Fruit fly (Drosophila melanogaster) whole organism, embryonic: ENCODE results near the gene Tg.

Source experiments
- Blimp-1 ChIP-seq: fragments of 200-800 bp; sonication (Bioruptor generic); optimal IDR thresholded peaks from 3 replicates; lab custom pipeline; 2018; ENCODE audit warnings: missing biosample characterization, missing genetic modification characterization, mild to moderate bottlenecking, moderate library complexity, missing genetic modification reagents
- C15 ChIP-seq: fragments of 200-800 bp; sonication (Bioruptor generic); IDR thresholded peaks from 3 replicates; pipeline ENCODE4 v1.3.6; 2022; ENCODE audit warnings: missing biosample characterization, missing genetic modification characterization
- CG10565 ChIP-seq: fragments of 200-800 bp; sonication (Bioruptor generic); optimal IDR thresholded peaks from 3 replicates; lab custom pipeline; 2016; ENCODE audit warnings: missing biosample characterization, mild to moderate bottlenecking, missing genetic modification characterization
- CG11247 ChIP-seq: fragments of 200-800 bp; sonication (Bioruptor generic); IDR thresholded peaks from 2 replicates; pipeline ENCODE4 v1.3.6; 2022; ENCODE audit warnings: missing biosample characterization, missing genetic modification characterization
- CG12744 ChIP-seq: fragments of 200-800 bp; sonication (Bioruptor generic); optimal IDR thresholded peaks from 2 replicates; lab custom pipeline; 2016; ENCODE audit warnings: missing biosample characterization, missing genetic modification characterization
- CG14860 ChIP-seq: fragments of 200-800 bp; sonication (Bioruptor generic); IDR thresholded peaks from 3 replicates; pipeline ENCODE4 v1.3.6; 2022; ENCODE audit warnings: missing biosample characterization, missing genetic modification characterization; ENCODE audit not compliant: partially characterized antibody
- CG1602 ChIP-seq: fragments of 200-800 bp; sonication (Bioruptor generic); optimal IDR thresholded peaks from 3 replicates; lab custom pipeline; 2016; ENCODE audit warnings: missing biosample characterization, missing genetic modification characterization
- CG16779 ChIP-seq: fragments of 200-800 bp; sonication (Bioruptor generic); IDR thresholded peaks from 2 replicates; pipeline ENCODE4 v1.3.6; 2022; ENCODE audit warnings: missing biosample characterization, missing genetic modification characterization
- CG17385 ChIP-seq: fragments of 200-800 bp; sonication (Bioruptor generic); optimal IDR thresholded peaks from 3 replicates; lab custom pipeline; 2018; ENCODE audit warnings: missing biosample characterization, mild to moderate bottlenecking, missing genetic modification characterization
- CG1792 ChIP-seq: fragments of 200-800 bp; sonication (Bioruptor generic); optimal IDR thresholded peaks from 2 replicates; lab custom pipeline; 2016; ENCODE audit warnings: missing biosample characterization, missing genetic modification characterization
- CG1832 ChIP-seq: fragments of 200-800 bp; sonication (Bioruptor generic); optimal IDR thresholded peaks from 2 replicates; lab custom pipeline; 2017; ENCODE audit warnings: missing biosample characterization, mild to moderate bottlenecking, missing genetic modification characterization, inconsistent platforms
- CG2116 ChIP-seq: fragments of 200-800 bp; sonication (Bioruptor generic); optimal IDR thresholded peaks from 3 replicates; lab custom pipeline; 2018; ENCODE audit warnings: missing biosample characterization, mild to moderate bottlenecking, missing genetic modification characterization
- CG2712 ChIP-seq: fragments of 200-800 bp; optimal IDR thresholded peaks from 3 replicates; lab custom pipeline; 2019; ENCODE audit warnings: missing biosample characterization, mild to moderate bottlenecking, missing genetic modification characterization, moderate library complexity
- CG43689 ChIP-seq: fragments of 200-800 bp; sonication (Bioruptor generic); IDR thresholded peaks from 2 replicates; pipeline ENCODE4 v1.3.6; 2022; ENCODE audit warnings: missing biosample characterization, missing genetic modification characterization
- CG6791 ChIP-seq: fragments of 200-800 bp; sonication (Bioruptor generic); IDR thresholded peaks from 3 replicates; pipeline ENCODE4 v1.3.6; 2022; ENCODE audit warnings: missing biosample characterization, missing genetic modification characterization; ENCODE audit not compliant: partially characterized antibody
- CG9797 ChIP-seq: fragments of 200-800 bp; sonication (Bioruptor generic); optimal IDR thresholded peaks from 3 replicates; lab custom pipeline; 2018; ENCODE audit warnings: missing biosample characterization, mild to moderate bottlenecking, missing genetic modification characterization
- Eip74EF ChIP-seq, 2 experiments: fragments of 200-800 bp in 1 of 2; fragments of >200 bp in 1 of 2; sonication (Bioruptor generic) in 1 of 2; optimal IDR thresholded peaks; 2 replicates each; lab custom pipeline; 2017 to 2019; ENCODE audit warnings: missing biosample characterization in 2 of 2, missing genetic modification characterization in 2 of 2, mild to moderate bottlenecking in 1 of 2, moderate library complexity in 1 of 2
- Fer1 ChIP-seq: fragments of 200-800 bp; sonication (Bioruptor generic); optimal IDR thresholded peaks from 2 replicates; lab custom pipeline; 2017; ENCODE audit warnings: missing biosample characterization, mild to moderate bottlenecking, missing genetic modification characterization
- H2.0 ChIP-seq: fragments of 200-800 bp; sonication (Bioruptor generic); IDR thresholded peaks from 2 replicates; pipeline ENCODE4 v1.3.6; 2022; ENCODE audit warnings: missing biosample characterization, missing genetic modification characterization
- Hr3 ChIP-seq: fragments of 200-800 bp; sonication (Bioruptor generic); optimal IDR thresholded peaks from 3 replicates; lab custom pipeline; 2016; ENCODE audit warnings: missing biosample characterization, missing genetic modification characterization
- Lim3 ChIP-seq: fragments of 200-800 bp; sonication (Bioruptor generic); IDR thresholded peaks from 2 replicates; pipeline ENCODE4 v1.3.6; 2022; ENCODE audit warnings: missing biosample characterization, missing genetic modification characterization
- MBD-R2 ChIP-seq: fragments of 200-800 bp; sonication (Bioruptor generic); IDR thresholded peaks from 2 replicates; pipeline ENCODE4 v1.3.6; 2022; ENCODE audit warnings: missing biosample characterization, missing genetic modification characterization
- MTF-1 ChIP-seq: fragments of 200-800 bp; sonication (Bioruptor generic); optimal IDR thresholded peaks from 2 replicates; lab custom pipeline; 2018; ENCODE audit warnings: missing biosample characterization, mild to moderate bottlenecking, missing genetic modification characterization, borderline replicate concordance
- Nf-YA ChIP-seq: fragments of 200-800 bp; sonication (Bioruptor generic); IDR thresholded peaks from 2 replicates; pipeline ENCODE4 v1.3.6; 2022; ENCODE audit warnings: missing biosample characterization, missing genetic modification characterization
- Sin3A ChIP-seq: fragments of >200 bp; optimal IDR thresholded peaks from 2 replicates; lab custom pipeline; 2018
- Sox100B ChIP-seq: fragments of 200-800 bp; sonication (Bioruptor generic); optimal IDR thresholded peaks from 3 replicates; lab custom pipeline; 2018; ENCODE audit warnings: missing biosample characterization, mild to moderate bottlenecking, missing genetic modification characterization
- Sox102F ChIP-seq: fragments of 200-800 bp; sonication (Bioruptor generic); optimal IDR thresholded peaks from 2 replicates; lab custom pipeline; 2018; ENCODE audit warnings: missing biosample characterization, mild to moderate bottlenecking, missing genetic modification characterization, moderate library complexity
- Vsx1 ChIP-seq: fragments of 200-800 bp; sonication (Bioruptor generic); optimal IDR thresholded peaks from 2 replicates; lab custom pipeline; 2017; ENCODE audit warnings: missing biosample characterization, mild to moderate bottlenecking, missing genetic modification characterization, missing genetic modification reagents
- ab ChIP-seq: fragments of 200-800 bp; sonication (Bioruptor generic); optimal IDR thresholded peaks from 2 replicates; lab custom pipeline; 2016; ENCODE audit warnings: missing biosample characterization, missing genetic modification characterization
- cas ChIP-seq: fragments of 200-800 bp; sonication (Bioruptor generic); IDR thresholded peaks from 2 replicates; pipeline ENCODE4 v1.3.6; 2022; ENCODE audit warnings: missing biosample characterization, missing genetic modification characterization
- danr ChIP-seq: fragments of 200-800 bp; sonication (Bioruptor generic); IDR thresholded peaks from 2 replicates; pipeline ENCODE4 v1.3.6; 2022; ENCODE audit warnings: missing biosample characterization, missing genetic modification characterization
- disco-r ChIP-seq: fragments of 200-800 bp; sonication (Bioruptor generic); optimal IDR thresholded peaks from 2 replicates; lab custom pipeline; 2016; ENCODE audit warnings: missing biosample characterization, missing genetic modification characterization
- dmrt99B ChIP-seq: fragments of 200-800 bp; sonication (Bioruptor generic); optimal IDR thresholded peaks from 2 replicates; lab custom pipeline; 2018; ENCODE audit warnings: missing biosample characterization, mild to moderate bottlenecking, missing genetic modification characterization, moderate library complexity
- dysf ChIP-seq: fragments of 200-800 bp; sonication (Bioruptor generic); IDR thresholded peaks from 3 replicates; pipeline ENCODE4 v1.3.6; 2022; ENCODE audit warnings: missing biosample characterization, missing genetic modification characterization
- fd102C ChIP-seq: fragments of 200-800 bp; sonication (Bioruptor generic); optimal IDR thresholded peaks from 2 replicates; lab custom pipeline; 2018; ENCODE audit warnings: missing biosample characterization, mild to moderate bottlenecking, missing genetic modification characterization, moderate library complexity
- fu2 ChIP-seq: fragments of 200-800 bp; sonication (Bioruptor generic); optimal IDR thresholded peaks from 2 replicates; lab custom pipeline; 2016; ENCODE audit warnings: missing biosample characterization, missing genetic modification characterization
- gcm ChIP-seq: fragments of 200-800 bp; sonication (Bioruptor generic); optimal IDR thresholded peaks from 2 replicates; lab custom pipeline; 2019; ENCODE audit warnings: missing biosample characterization, mild to moderate bottlenecking, missing genetic modification characterization, moderate library complexity
- gt ChIP-seq: fragments of 200-800 bp; sonication (Bioruptor generic); IDR thresholded peaks from 2 replicates; pipeline ENCODE4 v1.3.6; 2022; ENCODE audit warnings: missing biosample characterization, missing genetic modification characterization
- hbn ChIP-seq: fragments of 200-800 bp; sonication (Bioruptor generic); IDR thresholded peaks from 2 replicates; pipeline ENCODE4 v1.3.6; 2022; ENCODE audit warnings: missing biosample characterization, missing genetic modification characterization; ENCODE audit not compliant: partially characterized antibody
- onecut ChIP-seq: fragments of 200-800 bp; sonication (Bioruptor generic); IDR thresholded peaks from 2 replicates; pipeline ENCODE4 v1.3.6; 2022; ENCODE audit warnings: missing biosample characterization, missing genetic modification characterization
- org-1 ChIP-seq: fragments of 200-800 bp; sonication (Bioruptor generic); optimal IDR thresholded peaks from 2 replicates; lab custom pipeline; 2017; ENCODE audit warnings: missing biosample characterization, missing genetic modification characterization
- otp ChIP-seq: fragments of 200-800 bp; sonication (Bioruptor generic); IDR thresholded peaks from 3 replicates; pipeline ENCODE4, ENCODE4 v1.3.6; 2022; ENCODE audit warnings: missing biosample characterization, missing genetic modification characterization
- phol ChIP-seq: fragments of 200-800 bp; sonication (Bioruptor generic); optimal IDR thresholded peaks from 3 replicates; lab custom pipeline; 2018; ENCODE audit warnings: missing biosample characterization, mild to moderate bottlenecking, missing genetic modification characterization, moderate library complexity
- row ChIP-seq: fragments of 200-800 bp; sonication (Bioruptor generic); IDR thresholded peaks from 3 replicates; pipeline ENCODE4 v1.3.6; 2022; ENCODE audit warnings: missing biosample characterization, missing genetic modification characterization
- stc ChIP-seq: fragments of 200-800 bp; sonication (Bioruptor generic); IDR thresholded peaks from 2 replicates; pipeline ENCODE4 v1.3.6; 2022; ENCODE audit warnings: missing biosample characterization, missing genetic modification characterization
- sug ChIP-seq: fragments of 200-800 bp; optimal IDR thresholded peaks from 2 replicates; lab custom pipeline; 2019; ENCODE audit warnings: missing biosample characterization, mild to moderate bottlenecking, missing genetic modification characterization, moderate library complexity
- twi ChIP-seq: fragments of 200-800 bp; optimal IDR thresholded peaks from 2 replicates; lab custom pipeline; 2019; ENCODE audit warnings: missing biosample characterization, mild to moderate bottlenecking, missing genetic modification characterization, moderate library complexity
- tx ChIP-seq: fragments of 200-800 bp; sonication (Bioruptor generic); optimal IDR thresholded peaks from 2 replicates; lab custom pipeline; 2016; ENCODE audit warnings: missing biosample characterization, missing genetic modification characterization
- zen2 ChIP-seq: fragments of 200-800 bp; sonication (Bioruptor generic); IDR thresholded peaks from 3 replicates; pipeline ENCODE4 v1.3.6; 2022; ENCODE audit warnings: missing biosample characterization, missing genetic modification characterization; ENCODE audit not compliant: partially characterized antibody

Tg gene

DNA sequence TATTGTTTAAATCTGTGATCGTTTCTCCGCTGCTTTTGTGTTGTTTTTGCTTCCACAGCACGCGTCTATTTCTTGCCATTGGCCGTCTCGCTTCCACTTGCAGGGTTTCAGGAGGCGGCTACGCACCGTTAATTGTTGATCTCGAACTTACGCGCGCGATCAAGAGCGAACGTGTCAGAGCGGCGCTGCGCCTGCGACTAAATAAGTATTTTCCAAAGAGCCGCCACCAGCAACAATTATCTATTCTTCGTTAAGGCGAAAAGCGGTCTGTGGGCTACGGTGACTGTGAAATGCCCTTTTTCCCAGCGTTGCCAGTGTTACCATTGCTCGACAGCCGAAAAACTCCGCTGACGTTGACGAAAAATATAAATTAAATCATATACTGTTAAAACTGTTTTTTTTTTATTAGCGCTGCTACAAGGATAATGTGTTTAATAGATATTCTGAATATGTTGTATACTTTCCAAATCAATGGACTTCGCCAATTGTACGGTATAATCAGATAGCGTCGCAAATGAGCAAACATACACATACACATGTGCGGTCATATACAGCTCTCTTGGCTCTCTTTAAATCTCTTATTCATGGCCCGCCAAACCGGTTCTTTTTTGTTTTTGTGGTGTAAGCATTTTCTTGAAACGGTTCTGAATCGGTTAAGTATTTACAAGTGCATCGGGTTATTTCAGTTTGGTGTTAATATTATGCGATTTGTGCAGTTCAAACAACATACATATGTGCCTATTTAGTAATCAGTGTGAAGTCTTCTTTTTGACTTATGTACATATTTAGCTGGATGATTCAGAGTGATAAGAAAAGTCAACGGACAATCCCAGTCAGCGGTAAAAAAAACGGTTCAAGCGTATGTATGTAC lies 17.0 kb upstream of the Tg start, which contains the start of gene pes (continued):
- TF ChIP-seq CG9797 = peak; percentile 62
- peak; percentile 56 for TF ChIP-seq CG11247 (GFP tag; lab: Robert Waterston, UW)
- TF ChIP-seq Nf-YA (GFP tag; lab: Robert Waterston, UW) = peak; percentile 86
- TF ChIP-seq onecut (GFP tag; lab: Robert Waterston, UW) = peak; percentile 85
- TF ChIP-seq cas (GFP tag; lab: Robert Waterston, UW) = peak; percentile 79
- peak; percentile 79 for TF ChIP-seq C15
- TF ChIP-seq fu2 = no peak
- peak; percentile 76; the same call in 1 of the 2 replicates for TF ChIP-seq Lim3
- TF ChIP-seq tx (GFP tag; lab: Kevin White, UChicago) = no peak
- no peak for TF ChIP-seq Vsx1 (GFP tag; lab: Kevin White, UChicago)
- TF ChIP-seq otp (GFP tag; lab: Robert Waterston, UW) = peak; percentile 86
- peak; percentile 92 for TF ChIP-seq stc
- TF ChIP-seq CG12744 = peak; percentile 58
- TF ChIP-seq CG1602 (GFP tag; lab: Kevin White, UChicago) = peak; percentile 70
- TF ChIP-seq MBD-R2 (GFP tag; lab: Robert Waterston, UW) = peak; percentile 91
- TF ChIP-seq CG14860 (GFP tag; lab: Robert Waterston, UW) = no peak
- TF ChIP-seq CG6791 (GFP tag; lab: Robert Waterston, UW) = peak; percentile 57; the same call in 2 of the 3 replicates
- TF ChIP-seq ab (GFP tag; lab: Kevin White, UChicago) = no peak
- peak; percentile 40 for TF ChIP-seq Hr3 (GFP tag; lab: Kevin White, UChicago)
- peak; percentile 94 for TF ChIP-seq dmrt99B (tag; lab: Kevin White, UChicago)
- TF ChIP-seq fd102C (GFP tag; lab: Kevin White, UChicago) = no peak
- no peak for TF ChIP-seq zen2
- peak; percentile 65 for TF ChIP-seq twi (tag; lab: Kevin White, UChicago)
- TF ChIP-seq Eip74EF (GFP tag; optimal IDR thresholded peaks at IDR 0.05; lab: Kevin White, UChicago) = peak in 1 of 2 experiments; percentile 92
- TF ChIP-seq CG17385 = peak; percentile 42
- peak; percentile 78 for TF ChIP-seq gt (GFP tag; lab: Robert Waterston, UW)
- no peak for TF ChIP-seq gcm (GFP tag; lab: Kevin White, UChicago)
- TF ChIP-seq H2.0 (GFP tag; lab: Robert Waterston, UW) = peak; percentile 94
- TF ChIP-seq CG10565 (GFP tag; lab: Kevin White, UChicago) = peak; percentile 56
- peak; percentile 80 for TF ChIP-seq CG16779 (GFP tag; lab: Robert Waterston, UW)
- TF ChIP-seq danr (GFP tag; lab: Robert Waterston, UW) = peak; percentile 93
- peak; percentile 93 for TF ChIP-seq phol (tag; lab: Kevin White, UChicago)
- TF ChIP-seq row (GFP tag; lab: Robert Waterston, UW) = peak; percentile 91
- peak; percentile 72 for TF ChIP-seq CG2116 (GFP tag; lab: Kevin White, UChicago)
- TF ChIP-seq sug (tag; lab: Kevin White, UChicago) = peak; percentile 91
- TF ChIP-seq CG1832 = peak; percentile 75
- peak; percentile 55 for TF ChIP-seq CG1792 (GFP tag; lab: Kevin White, UChicago)
- TF ChIP-seq MTF-1 (GFP tag; lab: Kevin White, UChicago) = peak; percentile 69
- TF ChIP-seq org-1 (GFP tag; lab: Kevin White, UChicago) = peak; percentile 86
- peak; percentile 93 for TF ChIP-seq Sox100B
- TF ChIP-seq CG2712 (tag; lab: Kevin White, UChicago) = peak; percentile 89
- peak; percentile 87 for TF ChIP-seq Blimp-1 (GFP tag; lab: Kevin White, UChicago)
- peak; percentile 97 for TF ChIP-seq Fer1 (GFP tag; lab: Kevin White, UChicago)
- no peak for TF ChIP-seq Sin3A (lab: Kevin White, UChicago)
- no peak for TF ChIP-seq disco-r
- TF ChIP-seq Sox102F = peak; percentile 88
- TF ChIP-seq hbn (GFP tag; lab: Robert Waterston, UW) = no peak
- TF ChIP-seq CG43689 (GFP tag; lab: Robert Waterston, UW) = no peak
- peak; percentile 37; the same call in 1 of the 3 replicates for TF ChIP-seq dysf (GFP tag; lab: Robert Waterston, UW)
